Comparison of ENCODE assay signal across 5 fruit fly cellular contexts in the genomic region with DNA sequence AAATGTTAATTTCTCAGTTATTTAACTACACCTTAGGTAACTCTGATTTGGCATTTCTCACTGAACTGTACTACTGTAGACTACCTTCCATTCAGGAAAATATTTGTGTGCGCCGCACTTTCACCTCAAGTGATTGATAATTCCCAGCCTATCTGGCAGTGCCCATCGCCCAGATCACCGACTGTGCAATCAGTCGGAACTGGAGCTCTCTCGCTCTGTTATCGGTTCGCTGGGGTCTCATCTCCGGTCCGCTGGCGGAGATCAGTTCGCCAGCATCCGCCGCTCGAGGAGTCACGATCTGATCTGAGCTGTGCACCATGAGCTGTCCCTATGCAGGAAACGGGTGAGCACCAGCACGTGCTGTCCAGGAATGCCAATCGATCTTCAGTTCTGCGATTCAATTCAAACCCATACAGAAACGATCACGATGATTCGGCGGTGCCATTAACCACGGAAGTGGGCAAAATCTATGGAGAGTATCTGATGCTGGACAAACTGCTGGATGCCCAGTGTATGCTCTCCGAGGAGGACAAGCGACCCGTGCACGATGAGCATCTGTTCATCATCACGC.
TF ChIP-seq lines count a peak whose summit lies in the region.

A gene (plus strand): TSS at position 262 of the 571 bp plus-strand sequence.

- no peak for TF ChIP-seq CTCF in whole organism, embryonic (GFP tag; optimal IDR thresholded peaks at IDR 0.05; lab: Kevin White, UChicago)

TF ChIP-seq in whole organism, adult, 20 proteins besides CTCF, POLR2A, EP300 and RAD21:
- TF ChIP-seq CG7101 (tag; optimal IDR thresholded peaks at IDR 0.05; lab: Kevin White, UChicago) (no peak), cic (GFP tag; optimal IDR thresholded peaks at IDR 0.05; lab: Kevin White, UChicago) (peak; percentile 41)

TF ChIP-seq in whole organism, embryonic, 481 proteins besides CTCF, POLR2A, EP300 and RAD21:
- TF ChIP-seq sug (tag; optimal IDR thresholded peaks at IDR 0.05; lab: Kevin White, UChicago) (peak; percentile 61), CG15011 (GFP tag; optimal IDR thresholded peaks at IDR 0.05; lab: Kevin White, UChicago) (no peak), CG15696 (tag; optimal IDR thresholded peaks at IDR 0.05; lab: Kevin White, UChicago) (no peak), Ets65A (GFP tag; lab: Kevin White, UChicago) (peak; percentile 26)

TF ChIP-seq in whole organism, prepupa, 60 proteins besides CTCF, POLR2A, EP300 and RAD21:
- TF ChIP-seq CG10669 (GFP tag; optimal IDR thresholded peaks at IDR 0.05; lab: Kevin White, UChicago): no peak
- no peak for TF ChIP-seq CG8119 (GFP tag; IDR thresholded peaks at IDR 0.05; lab: Robert Waterston, UW)
- TF ChIP-seq Hr38 (GFP tag; optimal IDR thresholded peaks at IDR 0.05; lab: Kevin White, UChicago): no peak
- TF ChIP-seq Ets21C (GFP tag; optimal IDR thresholded peaks at IDR 0.05; lab: Kevin White, UChicago): no peak
- TF ChIP-seq svp (GFP tag; lab: Kevin White, UChicago): peak; percentile 97
- TF ChIP-seq pdm3 (GFP tag; optimal IDR thresholded peaks at IDR 0.05; lab: Kevin White, UChicago): no peak

TF ChIP-seq in whole organism, pupa, 21 proteins besides CTCF, POLR2A, EP300 and RAD21:
- peak; percentile 51 for TF ChIP-seq CG13204 (GFP tag; optimal IDR thresholded peaks at IDR 0.05; lab: Kevin White, UChicago)
- no peak for TF ChIP-seq CG9948 (tag; optimal IDR thresholded peaks at IDR 0.05; lab: Kevin White, UChicago)

TF ChIP-seq in whole organism, wandering third instar larva, 38 proteins besides CTCF, POLR2A, EP300 and RAD21:
- TF ChIP-seq usp (GFP tag; optimal IDR thresholded peaks at IDR 0.05; lab: Kevin White, UChicago) (peak; percentile 56), Abd-B (GFP tag; optimal IDR thresholded peaks at IDR 0.05; lab: Kevin White, UChicago) (no peak)
